Worm (Caenorhabditis elegans) whole organism, young adult: Measurements from ENCODE around the gene Y45F10B.13.

ENCODE experiments used
- B0035.1 ChIP-seq: sonication (generic microtip); optimal IDR thresholded peaks from 2 replicates; lab custom pipeline; 2016; ENCODE audit warnings: missing genetic modification characterization, mild to moderate bottlenecking, missing compliant biosample characterization, missing genotype, missing genetic modification reagents
- B0336.3 ChIP-seq: fragments of 200-800 bp; sonication (Bioruptor generic); IDR thresholded peaks from 2 replicates; pipeline ENCODE4 v1.3.6; 2022; ENCODE audit warnings: missing genetic modification characterization, missing compliant biosample characterization
- C17E4.6 ChIP-seq: fragments of 200-800 bp; sonication (Bioruptor generic); IDR thresholded peaks from 2 replicates; pipeline ENCODE4 v1.3.6; 2022; ENCODE audit warnings: missing genetic modification reagents, missing genetic modification characterization, missing compliant biosample characterization
- F10E7.11 ChIP-seq: sonication (generic microtip); optimal IDR thresholded peaks from 2 replicates; lab custom pipeline; 2017; ENCODE audit warnings: mild to moderate bottlenecking, missing genetic modification characterization, moderate library complexity, missing compliant biosample characterization
- F57A8.1 ChIP-seq: fragments of 200-800 bp; sonication (Bioruptor generic); optimal IDR thresholded peaks from 2 replicates; lab custom pipeline; 2018; ENCODE audit warnings: mild to moderate bottlenecking, missing genetic modification characterization, moderate library complexity, missing compliant biosample characterization
- K11D2.4 ChIP-seq: fragments of 200-800 bp; sonication (Bioruptor generic); IDR thresholded peaks from 2 replicates; pipeline ENCODE4 v1.3.6; 2022; ENCODE audit warnings: missing genetic modification reagents, missing genetic modification characterization, missing compliant biosample characterization
- T26A5.8 ChIP-seq: sonication (generic microtip); optimal IDR thresholded peaks from 2 replicates; lab custom pipeline; 2016; ENCODE audit warnings: missing genetic modification characterization, missing compliant biosample characterization
- Y53F4B.3 ChIP-seq: fragments of 200-800 bp; sonication (Bioruptor generic); IDR thresholded peaks from 2 replicates; pipeline ENCODE4 v1.3.6; 2022; ENCODE audit warnings: missing genetic modification reagents, missing genetic modification characterization, missing compliant biosample characterization
- Y67H2A.10 ChIP-seq: fragments of 200-800 bp; sonication (Bioruptor generic); conservative IDR thresholded peaks from 2 replicates; pipeline ENCODE4 v1.3.6; 2022; ENCODE audit warnings: missing genetic modification reagents, missing genetic modification characterization, missing compliant biosample characterization
- ama-1 ChIP-seq, 3 experiments: fragments of 150-350 bp in 1 of 3; sonication (generic microtip) in 2 of 3; optimal IDR thresholded peaks; 2 replicates each; lab custom pipeline; 2014 to 2018; ENCODE audit warnings: missing biosample characterization in 2 of 3, missing genetic modification characterization in 2 of 3, missing genetic modification reagents in 2 of 3
- atf-7 ChIP-seq: sonication (generic microtip); optimal IDR thresholded peaks from 2 replicates; lab custom pipeline; 2017; ENCODE audit warnings: mild to moderate bottlenecking, missing genetic modification characterization, missing compliant biosample characterization
- athp-1 ChIP-seq: sonication (generic microtip); optimal IDR thresholded peaks from 2 replicates; lab custom pipeline; 2017; ENCODE audit warnings: mild to moderate bottlenecking, missing genetic modification characterization, missing compliant biosample characterization
- ceh-100 ChIP-seq: fragments of 200-800 bp; sonication (Bioruptor generic); IDR thresholded peaks from 2 replicates; pipeline ENCODE4 v1.3.6; 2022; ENCODE audit warnings: missing genetic modification reagents, missing genetic modification characterization, missing compliant biosample characterization
- ceh-40 ChIP-seq: fragments of 200-800 bp; sonication (Bioruptor generic); IDR thresholded peaks from 2 replicates; pipeline ENCODE4 v1.3.6; 2022; ENCODE audit warnings: missing genetic modification characterization, missing compliant biosample characterization
- chd-7 ChIP-seq: sonication (generic microtip); optimal IDR thresholded peaks from 2 replicates; lab custom pipeline; 2016; ENCODE audit warnings: mild to moderate bottlenecking, missing genetic modification characterization, moderate library complexity, missing compliant biosample characterization
- dox-1 ChIP-seq: fragments of 200-800 bp; sonication (Bioruptor generic); IDR thresholded peaks from 2 replicates; pipeline ENCODE4 v1.3.6; 2022; ENCODE audit warnings: missing genetic modification reagents, missing genetic modification characterization, missing compliant biosample characterization
- efl-1 ChIP-seq: fragments of 150-350 bp; optimal IDR thresholded peaks from 2 replicates; lab custom pipeline; 2014; ENCODE audit warnings: missing biosample characterization, missing genetic modification reagents, missing genetic modification characterization
- egl-18 ChIP-seq: fragments of 200-800 bp; sonication (Bioruptor generic); IDR thresholded peaks from 2 replicates; pipeline ENCODE4 v1.3.6; 2022; ENCODE audit warnings: missing genetic modification reagents, missing genetic modification characterization, missing compliant biosample characterization
- egl-44 ChIP-seq: fragments of 200-800 bp; sonication (Bioruptor generic); IDR thresholded peaks from 2 replicates; pipeline ENCODE4 v1.3.6; 2022; ENCODE audit warnings: missing genetic modification reagents, missing genetic modification characterization, missing compliant biosample characterization
- fkh-3 ChIP-seq: sonication (generic microtip); optimal IDR thresholded peaks from 2 replicates; lab custom pipeline; 2016; ENCODE audit warnings: mild to moderate bottlenecking, missing genetic modification characterization, missing compliant biosample characterization
- gei-17 ChIP-seq: fragments of 200-800 bp; sonication (Bioruptor generic); optimal IDR thresholded peaks from 2 replicates; lab custom pipeline; 2018; ENCODE audit warnings: mild to moderate bottlenecking, missing genetic modification characterization, missing compliant biosample characterization
- him-1 ChIP-seq: sonication (generic microtip); optimal IDR thresholded peaks from 2 replicates; lab custom pipeline; 2016; ENCODE audit warnings: missing genotype, missing genetic modification reagents, missing genetic modification characterization, missing compliant biosample characterization
- hlh-12 ChIP-seq: sonication (generic microtip); optimal IDR thresholded peaks from 2 replicates; lab custom pipeline; 2016; ENCODE audit warnings: missing genetic modification characterization, missing compliant biosample characterization
- hlh-26 ChIP-seq: fragments of 200-800 bp; sonication (Bioruptor generic); conservative IDR thresholded peaks from 2 replicates; pipeline ENCODE4 v1.3.6; 2022; ENCODE audit warnings: missing genetic modification reagents, missing genetic modification characterization, missing compliant biosample characterization
- hmg-20 ChIP-seq: fragments of 200-800 bp; sonication (Bioruptor generic); IDR thresholded peaks from 2 replicates; pipeline ENCODE4 v1.3.6; 2022; ENCODE audit warnings: missing genetic modification reagents, missing genetic modification characterization, missing compliant biosample characterization
- lag-1 ChIP-seq: fragments of 200-800 bp; sonication (Bioruptor generic); IDR thresholded peaks from 2 replicates; pipeline ENCODE4 v1.3.6; 2022; ENCODE audit warnings: missing genetic modification reagents, missing genetic modification characterization, missing compliant biosample characterization
- let-607 ChIP-seq, 2 experiments: fragments of 200-800 bp in 1 of 2; sonication (Bioruptor generic) in 1 of 2; sonication (generic microtip) in 1 of 2; optimal IDR thresholded peaks; 2 replicates each; lab custom pipeline; 2016 to 2018; ENCODE audit warnings: mild to moderate bottlenecking in 2 of 2, missing compliant biosample characterization in 2 of 2, missing genetic modification characterization in 2 of 2, moderate library complexity in 2 of 2, missing genotype in 1 of 2
- lin-26 ChIP-seq: fragments of 200-800 bp; sonication (Bioruptor generic); IDR thresholded peaks from 2 replicates; pipeline ENCODE4 v1.3.6; 2022; ENCODE audit warnings: missing genetic modification reagents, missing genetic modification characterization, missing compliant biosample characterization
- lin-40 ChIP-seq: sonication (generic microtip); optimal IDR thresholded peaks from 2 replicates; lab custom pipeline; 2016; ENCODE audit warnings: missing genetic modification characterization, mild to moderate bottlenecking, missing compliant biosample characterization, missing genotype, missing genetic modification reagents
- lir-1 ChIP-seq: fragments of 200-800 bp; sonication (Bioruptor generic); conservative IDR thresholded peaks from 2 replicates; pipeline ENCODE4 v1.3.6; 2022; ENCODE audit warnings: missing genetic modification reagents, missing genetic modification characterization, missing compliant biosample characterization
- lsy-27 ChIP-seq: sonication (generic microtip); optimal IDR thresholded peaks from 2 replicates; lab custom pipeline; 2017; ENCODE audit warnings: missing genetic modification characterization, mild to moderate bottlenecking, missing compliant biosample characterization, antibody characterized with exemption, missing genotype, borderline replicate concordance; ENCODE audit not compliant: insufficient read depth
- madf-10 ChIP-seq: sonication (generic microtip); optimal IDR thresholded peaks from 2 replicates; lab custom pipeline; 2016; ENCODE audit warnings: mild to moderate bottlenecking, missing genetic modification characterization, missing compliant biosample characterization
- madf-3 ChIP-seq: fragments of 200-800 bp; sonication (Bioruptor generic); IDR thresholded peaks from 2 replicates; pipeline ENCODE4 v1.3.6; 2022; ENCODE audit warnings: missing genetic modification reagents, missing genetic modification characterization, missing compliant biosample characterization
- madf-8 ChIP-seq: fragments of 200-800 bp; sonication (Bioruptor generic); conservative IDR thresholded peaks from 2 replicates; pipeline ENCODE4 v1.3.6; 2022; ENCODE audit warnings: missing genetic modification reagents, missing genetic modification characterization, missing compliant biosample characterization
- mcd-1 ChIP-seq: fragments of 200-800 bp; sonication (Bioruptor generic); IDR thresholded peaks from 2 replicates; pipeline ENCODE4 v1.3.6; 2022; ENCODE audit warnings: missing genetic modification reagents, missing genetic modification characterization, missing compliant biosample characterization
- mxl-1 ChIP-seq: sonication (generic microtip); optimal IDR thresholded peaks from 2 replicates; lab custom pipeline; 2016; ENCODE audit warnings: missing genetic modification characterization, missing compliant biosample characterization
- nfya-1 ChIP-seq: sonication (generic microtip); optimal IDR thresholded peaks from 2 replicates; lab custom pipeline; 2017; ENCODE audit warnings: antibody characterized with exemption, missing compliant biosample characterization, missing genetic modification characterization, borderline replicate concordance; ENCODE audit not compliant: insufficient read depth
- nhr-90 ChIP-seq: sonication (generic microtip); optimal IDR thresholded peaks from 2 replicates; lab custom pipeline; 2016; ENCODE audit warnings: missing genotype, mild to moderate bottlenecking, missing genetic modification characterization, missing compliant biosample characterization
- pha-4 ChIP-seq: fragments of 150-350 bp; sonication (generic microtip); optimal IDR thresholded peaks from 2 replicates; lab custom pipeline; 2014; ENCODE audit warnings: missing biosample characterization, missing genetic modification reagents, missing genetic modification characterization
- rcor-1 ChIP-seq: fragments of 200-800 bp; sonication (Bioruptor generic); IDR thresholded peaks from 2 replicates; pipeline ENCODE4 v1.3.6; 2022; ENCODE audit warnings: missing genetic modification reagents, missing genetic modification characterization, missing compliant biosample characterization
- sea-2 ChIP-seq: fragments of 200-800 bp; sonication (Bioruptor generic); IDR thresholded peaks from 2 replicates; pipeline ENCODE4 v1.3.6; 2022; ENCODE audit warnings: missing genetic modification characterization, missing compliant biosample characterization
- snpc-1.3 ChIP-seq: sonication (generic microtip); optimal IDR thresholded peaks from 2 replicates; lab custom pipeline; 2017; ENCODE audit warnings: missing genetic modification characterization, mild to moderate bottlenecking, missing compliant biosample characterization, antibody characterized with exemption, moderate library complexity, missing genotype, missing genetic modification reagents; ENCODE audit not compliant: insufficient read depth
- somi-1 ChIP-seq: fragments of 200-800 bp; sonication (Bioruptor generic); optimal IDR thresholded peaks from 2 replicates; lab custom pipeline; 2018; ENCODE audit warnings: mild to moderate bottlenecking, missing genetic modification characterization, missing compliant biosample characterization
- unc-130 ChIP-seq: sonication (generic microtip); optimal IDR thresholded peaks from 2 replicates; lab custom pipeline; 2016; ENCODE audit warnings: missing genetic modification reagents, missing genetic modification characterization, missing compliant biosample characterization
- xnd-1 ChIP-seq: sonication (generic microtip); optimal IDR thresholded peaks from 2 replicates; lab custom pipeline; 2016; ENCODE audit warnings: missing genotype, missing genetic modification reagents, missing genetic modification characterization, missing compliant biosample characterization
- zim-3 ChIP-seq: sonication (generic microtip); optimal IDR thresholded peaks from 2 replicates; lab custom pipeline; 2017; ENCODE audit warnings: mild to moderate bottlenecking, missing genetic modification characterization, moderate library complexity, missing compliant biosample characterization
- ztf-22 ChIP-seq: fragments of 200-800 bp; sonication (Bioruptor generic); optimal IDR thresholded peaks from 2 replicates; lab custom pipeline; 2018; ENCODE audit warnings: mild to moderate bottlenecking, missing genetic modification characterization, moderate library complexity, missing compliant biosample characterization
- ztf-26 ChIP-seq: sonication (generic microtip); optimal IDR thresholded peaks from 2 replicates; lab custom pipeline; 2017; ENCODE audit warnings: missing genetic modification characterization, missing compliant biosample characterization
- ztf-28 ChIP-seq: fragments of 200-800 bp; sonication (Bioruptor generic); IDR thresholded peaks from 2 replicates; pipeline ENCODE4 v1.3.6; 2022; ENCODE audit warnings: missing genetic modification reagents, missing genetic modification characterization, missing compliant biosample characterization

The Y45F10B.13 gene

ce11 chrIV:13600643-13601042 is 39.1 kb upstream of the Y45F10B.13 start (continued):
- no peak for TF ChIP-seq gei-17 (GFP tag; lab: Kevin White, UChicago)
- no peak for TF ChIP-seq C17E4.6 (GFP tag; lab: Robert Waterston, UW)
- TF ChIP-seq hlh-12 (tag; lab: Kevin White, UChicago), result no peak
- TF ChIP-seq mcd-1 (GFP tag; lab: Robert Waterston, UW), result no peak
- no peak; the same call in 1 of the 2 replicates for TF ChIP-seq madf-8
- no peak for TF ChIP-seq egl-44
- TF ChIP-seq ama-1 (optimal IDR thresholded peaks at IDR 0.05; lab: Kevin White, UChicago), result no peak
- no peak for TF ChIP-seq ama-1 (GFP tag; optimal IDR thresholded peaks at IDR 0.05; lab: Kevin White, UChicago)
- peak; percentile 25 for TF ChIP-seq xnd-1
- TF ChIP-seq fkh-3, result no peak
- peak; percentile 76 for TF ChIP-seq snpc-1.3 (tag; lab: Kevin White, UChicago)
- no peak for TF ChIP-seq F57A8.1
- TF ChIP-seq ztf-22 (GFP tag; lab: Kevin White, UChicago), result no peak
- TF ChIP-seq let-607 (tag; optimal IDR thresholded peaks at IDR 0.05; lab: Kevin White, UChicago), result no peak
- no peak for TF ChIP-seq nfya-1 (tag; lab: Kevin White, UChicago)
- TF ChIP-seq chd-7 (tag; lab: Kevin White, UChicago), result no peak
- TF ChIP-seq nhr-90 (tag; lab: Kevin White, UChicago), result no peak
- TF ChIP-seq ztf-28 (GFP tag; lab: Robert Waterston, UW), result no peak
- TF ChIP-seq unc-130 (GFP tag; lab: Kevin White, UChicago), result no peak
- no peak for TF ChIP-seq athp-1 (tag; lab: Kevin White, UChicago)
- TF ChIP-seq mxl-1 (tag; lab: Kevin White, UChicago), result no peak
- TF ChIP-seq sea-2 (GFP tag; lab: Robert Waterston, UW), result no peak
- TF ChIP-seq madf-3 (GFP tag; lab: Robert Waterston, UW), result no peak
- TF ChIP-seq B0035.1 (tag; lab: Kevin White, UChicago), result no peak
- no peak for TF ChIP-seq somi-1 (GFP tag; lab: Kevin White, UChicago)
- no peak for TF ChIP-seq lag-1 (GFP tag; lab: Robert Waterston, UW)
- no peak for TF ChIP-seq lin-26
- TF ChIP-seq lsy-27 (tag; lab: Kevin White, UChicago), result no peak
- TF ChIP-seq dox-1 (GFP tag; lab: Robert Waterston, UW), result peak; percentile 34; the same call in 1 of the 2 replicates
- TF ChIP-seq T26A5.8 (tag; lab: Kevin White, UChicago), result no peak
- no peak for TF ChIP-seq hlh-26 (GFP tag; lab: Robert Waterston, UW)
- no peak for TF ChIP-seq hmg-20 (GFP tag; lab: Robert Waterston, UW)
- TF ChIP-seq lir-1 (GFP tag; lab: Robert Waterston, UW), result no peak
- peak; percentile 57 for TF ChIP-seq him-1 (tag; lab: Kevin White, UChicago)
- no peak for TF ChIP-seq ztf-26
- TF ChIP-seq atf-7 (tag; lab: Kevin White, UChicago), result no peak
- TF ChIP-seq lin-40 (tag; lab: Kevin White, UChicago), result no peak
- TF ChIP-seq ceh-100, result no peak
- peak; percentile 14; the same call in 1 of the 2 replicates for TF ChIP-seq rcor-1 (GFP tag; lab: Robert Waterston, UW)
- TF ChIP-seq zim-3 (tag; lab: Kevin White, UChicago), result no peak
- TF ChIP-seq Y53F4B.3 (GFP tag; lab: Robert Waterston, UW), result no peak
- no peak for TF ChIP-seq egl-18 (GFP tag; lab: Robert Waterston, UW)
- TF ChIP-seq Y67H2A.10 (GFP tag; lab: Robert Waterston, UW), result no peak
- no peak for TF ChIP-seq F10E7.11
- TF ChIP-seq B0336.3, result no peak
- no peak for TF ChIP-seq ceh-40 (GFP tag; lab: Robert Waterston, UW)
- no peak for TF ChIP-seq efl-1 (GFP tag; lab: Kevin White, UChicago)
- TF ChIP-seq K11D2.4 (GFP tag; lab: Robert Waterston, UW), result no peak
- TF ChIP-seq pha-4 (tag; lab: Kevin White, UChicago), result no peak
- no peak for TF ChIP-seq madf-10 (tag; lab: Kevin White, UChicago)
